Fruit fly (Drosophila melanogaster): ENCODE measurements around the gene CG12985.

The CG12985 gene

DNA sequence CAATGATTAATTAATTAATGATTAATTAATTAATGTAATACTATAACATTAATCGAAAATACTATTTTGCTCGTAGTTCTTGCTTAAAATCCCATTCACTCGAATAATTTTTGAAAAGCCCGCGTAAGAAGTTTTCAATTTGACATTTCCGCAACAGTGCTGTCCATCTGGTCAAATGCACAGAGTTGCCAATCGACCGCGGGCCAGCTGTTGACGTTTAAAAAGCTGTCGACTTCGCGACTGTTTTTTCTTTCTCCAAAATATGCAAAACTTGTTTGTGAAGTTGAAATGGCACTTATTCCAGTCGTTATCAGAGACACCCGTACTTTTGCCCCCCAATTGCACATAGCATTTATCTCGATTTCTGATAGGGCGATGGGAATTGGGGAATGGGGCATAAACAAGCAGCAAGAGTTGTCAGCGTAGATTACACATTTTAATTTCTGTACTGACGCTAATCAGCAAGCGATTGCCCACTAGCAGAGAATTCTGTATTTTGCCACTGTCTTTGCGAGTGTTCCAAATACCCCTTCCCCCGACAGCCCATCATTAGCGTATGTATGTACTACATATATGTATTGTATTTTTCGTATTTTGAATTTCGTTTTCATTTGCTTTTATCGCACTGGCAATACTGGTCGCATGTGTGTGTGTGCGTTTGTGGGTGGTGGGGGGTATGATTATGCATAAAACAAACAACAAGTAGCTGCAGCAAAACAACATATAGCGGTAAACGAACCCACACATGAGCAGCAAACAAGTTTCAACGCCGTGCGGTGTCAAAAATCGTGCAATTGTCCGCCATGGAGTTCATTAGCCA lies 26.9 kb upstream of the CG12985 start, which contains the start of gene Srx:
Srx (plus strand) TSS at position 517 of the 820 bp plus-strand sequence.
- TF ChIP-seq N (GFP tag; optimal IDR thresholded peaks at IDR 0.05), result no peak
- no peak for TF ChIP-seq tai (GFP tag; optimal IDR thresholded peaks at IDR 0.05)
- TF ChIP-seq sv (GFP tag; optimal IDR thresholded peaks at IDR 0.05), result no peak
- no peak for TF ChIP-seq Myc (optimal IDR thresholded peaks at IDR 0.05)
- TF ChIP-seq CG9705 (GFP tag; optimal IDR thresholded peaks at IDR 0.05), result peak; percentile 18
- peak; percentile 35 for TF ChIP-seq ey (GFP tag; optimal IDR thresholded peaks at IDR 0.05)
- no peak for TF ChIP-seq Hr78 (GFP tag; optimal IDR thresholded peaks at IDR 0.05)
- no peak for TF ChIP-seq Dfd (GFP tag; optimal IDR thresholded peaks at IDR 0.05)
- TF ChIP-seq Abd-B (GFP tag; optimal IDR thresholded peaks at IDR 0.05), result no peak
- peak; percentile 33 for TF ChIP-seq fru (GFP tag; optimal IDR thresholded peaks at IDR 0.05)
- peak; percentile 59 for TF ChIP-seq HLH106 (tag; optimal IDR thresholded peaks at IDR 0.05)
- TF ChIP-seq Rel (GFP tag; optimal IDR thresholded peaks at IDR 0.05), result no peak
- peak; percentile 59 for TF ChIP-seq Rel (tag; optimal IDR thresholded peaks at IDR 0.05)
- peak; percentile 62 for TF ChIP-seq Sp1 (GFP tag; optimal IDR thresholded peaks at IDR 0.05)
- TF ChIP-seq Hr83 (GFP tag; optimal IDR thresholded peaks at IDR 0.05; ENCODE audit: poor library complexity, severe bottlenecking), result no peak
- TF ChIP-seq psq (GFP tag; optimal IDR thresholded peaks at IDR 0.05), result peak; percentile 43
- peak; percentile 90 for TF ChIP-seq jim (GFP tag; optimal IDR thresholded peaks at IDR 0.05)
- no peak for TF ChIP-seq pan (optimal IDR thresholded peaks at IDR 0.05)
- peak; percentile 66 for TF ChIP-seq Hnf4 (GFP tag; optimal IDR thresholded peaks at IDR 0.05)
- no peak for TF ChIP-seq Dif (GFP tag; optimal IDR thresholded peaks at IDR 0.05; ENCODE audit: partially characterized antibody)
- TF ChIP-seq Mio (GFP tag; optimal IDR thresholded peaks at IDR 0.05), result no peak
- TF ChIP-seq CrebA (GFP tag; optimal IDR thresholded peaks at IDR 0.05; ENCODE audit: borderline replicate concordance), result no peak
- TF ChIP-seq lola (GFP tag; optimal IDR thresholded peaks at IDR 0.05), result no peak
- TF ChIP-seq Vsx2 (GFP tag; optimal IDR thresholded peaks at IDR 0.05; ENCODE audit: partially characterized antibody), result no peak
- TF ChIP-seq dl (GFP tag; optimal IDR thresholded peaks at IDR 0.05; ENCODE audit: insufficient read depth in 1 of 2, partially characterized antibody in 2 of 2), result no peak
- TF ChIP-seq rgr (GFP tag; optimal IDR thresholded peaks at IDR 0.05), result peak; percentile 26
- TF ChIP-seq woc (GFP tag; optimal IDR thresholded peaks at IDR 0.05), result no peak
- TF ChIP-seq usp (GFP tag; optimal IDR thresholded peaks at IDR 0.05), result no peak
- TF ChIP-seq brk (GFP tag; optimal IDR thresholded peaks at IDR 0.05), result no peak
- no peak for TF ChIP-seq dsf (GFP tag; optimal IDR thresholded peaks at IDR 0.05; ENCODE audit: borderline replicate concordance)
- no peak for TF ChIP-seq dmrt93B (GFP tag; optimal IDR thresholded peaks at IDR 0.05)
- peak; percentile 59 for TF ChIP-seq h (GFP tag; optimal IDR thresholded peaks at IDR 0.05)
- no peak for TF ChIP-seq GATAd (GFP tag; optimal IDR thresholded peaks at IDR 0.05)
- no peak for TF ChIP-seq sage (GFP tag; optimal IDR thresholded peaks at IDR 0.05)
- peak; percentile 59 for TF ChIP-seq br (GFP tag; optimal IDR thresholded peaks at IDR 0.05)
- peak; percentile 39 for TF ChIP-seq OdsH (GFP tag; optimal IDR thresholded peaks at IDR 0.05)
- TF ChIP-seq CG32264 (GFP tag; optimal IDR thresholded peaks at IDR 0.05), result no peak
- peak; percentile 60 for TF ChIP-seq Jra (GFP tag; optimal IDR thresholded peaks at IDR 0.05)
- TF ChIP-seq foxo (GFP tag; optimal IDR thresholded peaks at IDR 0.05), result peak in 1 of 2 experiments; percentile 47

DNA sequence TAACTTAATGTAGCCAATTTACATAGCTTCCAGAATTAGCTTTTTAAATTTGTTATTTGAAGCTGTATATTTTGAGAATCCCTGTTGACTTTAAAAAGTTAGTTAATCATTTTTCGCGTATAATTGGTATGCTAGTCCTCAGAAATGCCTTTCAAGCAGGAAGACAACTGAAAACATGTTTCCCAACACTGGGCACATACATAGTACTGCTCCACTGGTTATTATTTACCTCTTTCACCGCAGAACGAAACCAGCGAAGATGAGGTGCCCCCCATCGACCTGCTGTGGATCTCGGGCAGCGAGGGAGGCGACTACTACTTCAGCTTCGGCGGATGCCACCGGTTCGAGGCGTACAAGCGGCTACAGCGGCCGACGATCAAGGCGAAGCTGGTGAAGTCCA lies 25.7 kb upstream of the CG12985 start:
- TF ChIP-seq Hr83 (GFP tag; optimal IDR thresholded peaks at IDR 0.05; ENCODE audit: poor library complexity, severe bottlenecking) (no peak), Hnf4 (GFP tag; optimal IDR thresholded peaks at IDR 0.05) (no peak), sv (GFP tag; optimal IDR thresholded peaks at IDR 0.05) (no peak), Rel (GFP tag; optimal IDR thresholded peaks at IDR 0.05) (no peak), Rel (tag; optimal IDR thresholded peaks at IDR 0.05) (no peak), Jra (GFP tag; optimal IDR thresholded peaks at IDR 0.05) (no peak), CrebA (GFP tag; optimal IDR thresholded peaks at IDR 0.05; ENCODE audit: borderline replicate concordance) (no peak), foxo (GFP tag; optimal IDR thresholded peaks at IDR 0.05) (no peak), Dfd (GFP tag; optimal IDR thresholded peaks at IDR 0.05) (no peak), CG9705 (GFP tag; optimal IDR thresholded peaks at IDR 0.05) (no peak)

All from whole organism, wandering third instar larva.